Worm (Caenorhabditis elegans): ENCODE measurements around the gene K12D12.5.

K12D12.5 gene

ce11 chrII:11890596-11890995 is 29.8 kb downstream of the K12D12.5 start:
- TF ChIP-seq ztf-11 (tag; optimal IDR thresholded peaks at IDR 0.05), result peak in 1 of 2 experiments; percentile 62
- TF ChIP-seq lir-3 (tag; optimal IDR thresholded peaks at IDR 0.05; ENCODE audit: poor library complexity), result no peak
- TF ChIP-seq nhr-85 (tag), result peak; percentile 72

ce11 chrII:11893323-11893722 is 32.5 kb downstream of the K12D12.5 start, which contains the start of gene ZK930.2:
Gene ZK930.2, minus strand, starts transcription at chrII:11893423.
- TF ChIP-seq nhr-84 (tag; optimal IDR thresholded peaks at IDR 0.05), result no peak
- TF ChIP-seq efl-1 (optimal IDR thresholded peaks at IDR 0.05), result no peak
- TF ChIP-seq efl-1 (GFP tag; optimal IDR thresholded peaks at IDR 0.05 in 1 of 2), result peak in 1 of 2 experiments; percentile 27

- TF ChIP-seq rnt-1 (tag; optimal IDR thresholded peaks at IDR 0.05) (no peak), lin-39 (tag; optimal IDR thresholded peaks at IDR 0.05) (no peak), egl-13 (tag; optimal IDR thresholded peaks at IDR 0.05) (no peak), sup-37 (GFP tag; optimal IDR thresholded peaks at IDR 0.05) (no peak), tlp-1 (tag; optimal IDR thresholded peaks at IDR 0.05) (no peak), F16B12.6 (tag; optimal IDR thresholded peaks at IDR 0.05) (no peak), mep-1 (tag; optimal IDR thresholded peaks at IDR 0.05) (no peak), lin-14 (GFP tag; optimal IDR thresholded peaks at IDR 0.05) (no peak), pax-3 (tag; optimal IDR thresholded peaks at IDR 0.05) (no peak), nhr-90 (tag; optimal IDR thresholded peaks at IDR 0.05; ENCODE audit: poor library complexity) (no peak)
Measured at ce11 chrII:11899761-11900160, 38.9 kb downstream of the K12D12.5 start.

ce11 chrII:11901110-11901509 is 40.3 kb downstream of the K12D12.5 start, which contains the start of gene vab-23:
Gene vab-23, minus strand, starts transcription at chrII:11901210.
- TF ChIP-seq unc-86 (tag; optimal IDR thresholded peaks at IDR 0.05), result no peak
- TF ChIP-seq dpl-1 (GFP tag; optimal IDR thresholded peaks at IDR 0.05), result no peak
- TF ChIP-seq nhr-85 (tag), result no peak
- no peak for TF ChIP-seq fos-1 (tag; optimal IDR thresholded peaks at IDR 0.05)
- TF ChIP-seq zag-1 (tag; optimal IDR thresholded peaks at IDR 0.05), result no peak
- no peak for TF ChIP-seq fkh-4 (tag; optimal IDR thresholded peaks at IDR 0.05; ENCODE audit: borderline replicate concordance)
- no peak for TF ChIP-seq nhr-19 (GFP tag; conservative IDR thresholded peaks at IDR 0.05)
- no peak for TF ChIP-seq nhr-76 (tag; optimal IDR thresholded peaks at IDR 0.05)
- no peak for TF ChIP-seq elt-2 (tag; optimal IDR thresholded peaks at IDR 0.05)
- TF ChIP-seq pag-3 (tag; optimal IDR thresholded peaks at IDR 0.05; ENCODE audit: borderline replicate concordance, insufficient read depth), result no peak
- no peak for TF ChIP-seq nhr-20 (tag; optimal IDR thresholded peaks at IDR 0.05)
- no peak for TF ChIP-seq aha-1 (tag; optimal IDR thresholded peaks at IDR 0.05)

ce11 chrII:11902203-11902602 is 41.4 kb downstream of the K12D12.5 start:
- TF ChIP-seq vab-15 (tag; optimal IDR thresholded peaks at IDR 0.05) (no peak), fos-1 (tag; optimal IDR thresholded peaks at IDR 0.05) (no peak), C16A3.4 (tag; optimal IDR thresholded peaks at IDR 0.05) (no peak), elt-2 (tag; optimal IDR thresholded peaks at IDR 0.05) (no peak), C04F5.9 (tag; optimal IDR thresholded peaks at IDR 0.05) (no peak), dpl-1 (GFP tag; optimal IDR thresholded peaks at IDR 0.05) (no peak), lin-14 (GFP tag; optimal IDR thresholded peaks at IDR 0.05) (peak; percentile 22), nhr-19 (GFP tag; conservative IDR thresholded peaks at IDR 0.05) (no peak), mep-1 (tag; optimal IDR thresholded peaks at IDR 0.05) (peak; percentile 8), ztf-4 (tag; optimal IDR thresholded peaks at IDR 0.05) (no peak)

- no peak for TF ChIP-seq unc-130 (tag; optimal IDR thresholded peaks at IDR 0.05)
- TF ChIP-seq ama-1 (optimal IDR thresholded peaks at IDR 0.05), result no peak
- no peak for TF ChIP-seq irx-1 (tag; optimal IDR thresholded peaks at IDR 0.05)
- TF ChIP-seq hlh-4 (tag; optimal IDR thresholded peaks at IDR 0.05), result no peak
Measured at ce11 chrII:11905023-11905422, 44.2 kb downstream of the K12D12.5 start.
